Fruit fly (Drosophila melanogaster) whole organism, wandering third instar larva: ENCODE measurements around the gene CDK2AP1.

Source experiments
- CG32264 ChIP-seq: fragments of 200-800 bp; sonication (Bioruptor generic); optimal IDR thresholded peaks from 2 replicates; lab custom pipeline; 2016; ENCODE audit warnings: missing biosample characterization, missing genetic modification characterization
- CG9705 ChIP-seq: fragments of 200-800 bp; sonication (Bioruptor generic); optimal IDR thresholded peaks from 2 replicates; lab custom pipeline; 2018; ENCODE audit warnings: missing biosample characterization, mild to moderate bottlenecking, missing genetic modification characterization
- Dfd ChIP-seq: fragments of >200 bp; optimal IDR thresholded peaks from 2 replicates; lab custom pipeline; 2017; ENCODE audit warnings: missing biosample characterization, missing genetic modification characterization
- Dif ChIP-seq: fragments of 200-275, 200-300 bp; sonication (Bioruptor generic); optimal IDR thresholded peaks from 2 replicates; lab custom pipeline; 2018; ENCODE audit warnings: missing biosample characterization, missing genetic modification characterization; ENCODE audit not compliant: partially characterized antibody
- HLH106 ChIP-seq: fragments of 200-800 bp; optimal IDR thresholded peaks from 3 replicates; lab custom pipeline; 2019; ENCODE audit warnings: missing biosample characterization, mild to moderate bottlenecking, missing genetic modification characterization, moderate library complexity
- Hnf4 ChIP-seq: fragments of 200-800 bp; sonication (Bioruptor generic); optimal IDR thresholded peaks from 2 replicates; lab custom pipeline; 2016; ENCODE audit warnings: missing biosample characterization, mild to moderate bottlenecking, missing genetic modification characterization
- Hr78 ChIP-seq: fragments of >200 bp; optimal IDR thresholded peaks from 2 replicates; lab custom pipeline; 2017; ENCODE audit warnings: missing biosample characterization, missing genetic modification characterization
- Hr83 ChIP-seq: fragments of 200-300 bp; sonication (Bioruptor generic); optimal IDR thresholded peaks from 2 replicates; lab custom pipeline; 2016; ENCODE audit warnings: missing biosample characterization, mild to moderate bottlenecking, missing genetic modification characterization, moderate library complexity; ENCODE audit not compliant: poor library complexity, severe bottlenecking
- Mio ChIP-seq: sonication (Bioruptor generic); optimal IDR thresholded peaks from 2 replicates; lab custom pipeline; 2016; ENCODE audit warnings: missing biosample characterization, missing genetic modification characterization
- Myc ChIP-seq: fragments of >200 bp; optimal IDR thresholded peaks from 2 replicates; lab custom pipeline; 2017
- N ChIP-seq: fragments of >200 bp; optimal IDR thresholded peaks from 2 replicates; lab custom pipeline; 2018; ENCODE audit warnings: missing biosample characterization, missing external identifiers, missing genetic modification characterization
- OdsH ChIP-seq: fragments of 200-800 bp; sonication (Bioruptor generic); optimal IDR thresholded peaks from 2 replicates; lab custom pipeline; 2016; ENCODE audit warnings: missing biosample characterization, mild to moderate bottlenecking, missing genetic modification characterization
- Rel ChIP-seq, 2 experiments: fragments of 200-800 bp; sonication (Bioruptor generic) in 1 of 2; optimal IDR thresholded peaks; 2 replicates in 1 of 2; 3 replicates in 1 of 2; lab custom pipeline; 2016 to 2019; ENCODE audit warnings: mild to moderate bottlenecking in 2 of 2, missing biosample characterization in 2 of 2, missing genetic modification characterization in 2 of 2, moderate library complexity in 1 of 2
- Vsx2 ChIP-seq: fragments of 200-300, 225-300 bp; sonication (Bioruptor generic); optimal IDR thresholded peaks from 2 replicates; lab custom pipeline; 2018; ENCODE audit warnings: missing biosample characterization, missing genetic modification characterization; ENCODE audit not compliant: partially characterized antibody
- br ChIP-seq: fragments of 200-800 bp; sonication (Bioruptor generic); optimal IDR thresholded peaks from 2 replicates; lab custom pipeline; 2016; ENCODE audit warnings: missing biosample characterization, missing genetic modification characterization
- dl ChIP-seq, 2 experiments: fragments of 175-275, 200-275 bp in 1 of 2; fragments of 200-275 bp in 1 of 2; sonication (Bioruptor generic); optimal IDR thresholded peaks; lab custom pipeline; 2018; ENCODE audit warnings: mild to moderate bottlenecking in 2 of 2, missing biosample characterization in 2 of 2, missing genetic modification characterization in 2 of 2, moderate library complexity in 2 of 2; ENCODE audit not compliant: partially characterized antibody in 2 of 2, insufficient read depth in 1 of 2
- dmrt93B ChIP-seq: fragments of 200-800 bp; sonication (Bioruptor generic); optimal IDR thresholded peaks from 2 replicates; lab custom pipeline; 2018; ENCODE audit warnings: missing biosample characterization, mild to moderate bottlenecking, missing genetic modification characterization
- dsf ChIP-seq: sonication (Bioruptor generic); optimal IDR thresholded peaks from 2 replicates; lab custom pipeline; 2016; ENCODE audit warnings: missing biosample characterization, missing genetic modification characterization, borderline replicate concordance
- ey ChIP-seq: fragments of 200-800 bp; sonication (Bioruptor generic); optimal IDR thresholded peaks from 2 replicates; lab custom pipeline; 2016; ENCODE audit warnings: missing biosample characterization, missing genetic modification characterization
- foxo ChIP-seq, 2 experiments: fragments of 200-800 bp; sonication (Bioruptor generic); optimal IDR thresholded peaks; 2 replicates in 1 of 2; 3 replicates in 1 of 2; lab custom pipeline; 2016 to 2017; ENCODE audit warnings: missing biosample characterization in 2 of 2, missing genetic modification characterization in 2 of 2
- fru ChIP-seq: fragments of 200-800 bp; sonication (Bioruptor generic); optimal IDR thresholded peaks from 3 replicates; lab custom pipeline; 2016; ENCODE audit warnings: missing biosample characterization, mild to moderate bottlenecking, missing genetic modification characterization
- h ChIP-seq: fragments of 200-800 bp; sonication (Bioruptor generic); optimal IDR thresholded peaks from 3 replicates; lab custom pipeline; 2016; ENCODE audit warnings: missing biosample characterization, mild to moderate bottlenecking, missing genetic modification characterization
- jim ChIP-seq: fragments of 175-275, 200-325 bp; sonication (Bioruptor generic); optimal IDR thresholded peaks from 2 replicates; lab custom pipeline; 2016; ENCODE audit warnings: missing biosample characterization, mild to moderate bottlenecking, missing genetic modification characterization
- lola ChIP-seq: fragments of >200 bp; optimal IDR thresholded peaks from 2 replicates; lab custom pipeline; 2017; ENCODE audit warnings: missing biosample characterization, missing genetic modification characterization
- pan ChIP-seq: fragments of >200 bp; optimal IDR thresholded peaks from 2 replicates; lab custom pipeline; 2017
- rgr ChIP-seq: fragments of 200-800 bp; sonication (Bioruptor generic); optimal IDR thresholded peaks from 3 replicates; lab custom pipeline; 2016; ENCODE audit warnings: missing biosample characterization, mild to moderate bottlenecking, missing genetic modification characterization
- sv ChIP-seq: fragments of 200-800 bp; sonication (Bioruptor generic); optimal IDR thresholded peaks from 3 replicates; lab custom pipeline; 2016; ENCODE audit warnings: missing biosample characterization, missing genetic modification characterization
- tai ChIP-seq: sonication (Bioruptor generic); optimal IDR thresholded peaks from 2 replicates; lab custom pipeline; 2016; ENCODE audit warnings: missing biosample characterization, missing genetic modification characterization
- usp ChIP-seq: fragments of >200 bp; optimal IDR thresholded peaks from 2 replicates; lab custom pipeline; 2017; ENCODE audit warnings: missing biosample characterization, missing genetic modification characterization
- woc ChIP-seq: sonication (Bioruptor generic); optimal IDR thresholded peaks from 2 replicates; lab custom pipeline; 2016; ENCODE audit warnings: missing biosample characterization, mild to moderate bottlenecking, missing genetic modification characterization

CDK2AP1 gene

dm6 chrX:11128828-11129227 is 8.8 kb upstream of the CDK2AP1 start, which contains the start of gene SrpRalpha:
Gene SrpRalpha (minus strand): TSS chrX:11129087.
- TF ChIP-seq Hr83 (GFP tag; lab: Kevin White, UChicago) (no peak), woc (GFP tag; lab: Kevin White, UChicago) (no peak), Rel (GFP tag; optimal IDR thresholded peaks at IDR 0.05; lab: Kevin White, UChicago) (no peak), Rel (tag; optimal IDR thresholded peaks at IDR 0.05; lab: Kevin White, UChicago) (no peak), rgr (GFP tag; lab: Kevin White, UChicago) (peak; percentile 37), N (no peak), dsf (GFP tag; lab: Kevin White, UChicago) (no peak), Mio (GFP tag; lab: Kevin White, UChicago) (no peak), CG9705 (GFP tag; lab: Kevin White, UChicago) (no peak), usp (no peak), Dfd (GFP tag; lab: Kevin White, UChicago) (no peak), OdsH (GFP tag; lab: Kevin White, UChicago) (no peak), h (GFP tag; lab: Kevin White, UChicago) (peak; percentile 0), sv (GFP tag; lab: Kevin White, UChicago) (no peak), ey (no peak), jim (no peak)

- no peak for TF ChIP-seq Dif (GFP tag; lab: Kevin White, UChicago)
- no peak for TF ChIP-seq Dfd (GFP tag; lab: Kevin White, UChicago)
- no peak for TF ChIP-seq tai
Observed at dm6 chrX:11132312-11132711, 5.3 kb upstream of the CDK2AP1 start, which contains the start of gene CG44385. Gene CG44385 (minus strand): TSS chrX:11132412.

dm6 chrX:11135840-11136586 is 1.6 kb upstream of the CDK2AP1 start:
- TF ChIP-seq CG32264 (GFP tag; lab: Kevin White, UChicago) (no peak), Rel (GFP tag; optimal IDR thresholded peaks at IDR 0.05; lab: Kevin White, UChicago) (no peak), Rel (tag; optimal IDR thresholded peaks at IDR 0.05; lab: Kevin White, UChicago) (no peak), HLH106 (no peak), Vsx2 (no peak), lola (no peak), Hr78 (GFP tag; lab: Kevin White, UChicago) (no peak), pan (lab: Kevin White, UChicago) (no peak), dl (GFP tag; optimal IDR thresholded peaks at IDR 0.05; lab: Kevin White, UChicago; ENCODE audit: insufficient read depth in 1 of 2, partially characterized antibody in 2 of 2) (no peak), jim (no peak), OdsH (GFP tag; lab: Kevin White, UChicago) (no peak)

- no peak for TF ChIP-seq h (GFP tag; lab: Kevin White, UChicago)
- TF ChIP-seq sv (GFP tag; lab: Kevin White, UChicago): no peak
- peak; percentile 21 for TF ChIP-seq br
- no peak for TF ChIP-seq Hnf4 (GFP tag; lab: Kevin White, UChicago)
- peak; percentile 25 for TF ChIP-seq Myc (lab: Kevin White, UChicago)
- peak; percentile 38 for TF ChIP-seq HLH106
- no peak for TF ChIP-seq dmrt93B (GFP tag; lab: Kevin White, UChicago)
- peak in 1 of 2 experiments; percentile 56 for TF ChIP-seq foxo (GFP tag; optimal IDR thresholded peaks at IDR 0.05; lab: Kevin White, UChicago)
- peak; percentile 51 for TF ChIP-seq rgr (GFP tag; lab: Kevin White, UChicago)
- peak; percentile 36 for TF ChIP-seq fru (GFP tag; lab: Kevin White, UChicago)
- TF ChIP-seq N: peak; percentile 28
- no peak for TF ChIP-seq Rel (GFP tag; optimal IDR thresholded peaks at IDR 0.05; lab: Kevin White, UChicago)
- peak; percentile 22 for TF ChIP-seq Rel (tag; optimal IDR thresholded peaks at IDR 0.05; lab: Kevin White, UChicago)
Observed at dm6 chrX:11136587-11137512, 809 bp upstream of the CDK2AP1 start, which contains the start of gene Klp10A. Gene Klp10A (minus strand): TSS chrX:11137118.
